Fruit fly (Drosophila melanogaster) whole organism, pupa: ENCODE measurements around the gene Syx1A.

Experiments used
- CG10348 ChIP-seq: fragments of 200-800 bp; sonication (Bioruptor generic); IDR thresholded peaks from 2 replicates; pipeline ENCODE4 v1.3.6; 2022; ENCODE audit warnings: missing biosample characterization, missing genetic modification characterization
- CG12605 ChIP-seq: fragments of 200-800 bp; sonication (Bioruptor generic); IDR thresholded peaks from 2 replicates; pipeline ENCODE4 v1.3.6; 2022; ENCODE audit warnings: missing biosample characterization, missing genetic modification characterization
- CG13204 ChIP-seq: fragments of 200-800 bp; sonication (Bioruptor generic); optimal IDR thresholded peaks from 2 replicates; lab custom pipeline; 2018; ENCODE audit warnings: missing biosample characterization, mild to moderate bottlenecking, missing genetic modification characterization, moderate library complexity
- CG14655 ChIP-seq: fragments of 200-800 bp; sonication (Bioruptor generic); optimal IDR thresholded peaks from 3 replicates; lab custom pipeline; 2017; ENCODE audit warnings: mild to moderate bottlenecking, missing biosample characterization, missing genetic modification reagents, missing genetic modification characterization
- CG15710 ChIP-seq: fragments of 200-800 bp; sonication (Bioruptor generic); optimal IDR thresholded peaks from 2 replicates; lab custom pipeline; 2018; ENCODE audit warnings: missing biosample characterization, mild to moderate bottlenecking, missing genetic modification characterization, moderate library complexity
- CG17806 ChIP-seq: fragments of 200-800 bp; sonication (Bioruptor generic); optimal IDR thresholded peaks from 2 replicates; lab custom pipeline; 2018; ENCODE audit warnings: missing biosample characterization, mild to moderate bottlenecking, missing genetic modification characterization, moderate library complexity
- CG32121 ChIP-seq: fragments of 200-800 bp; sonication (Bioruptor generic); IDR thresholded peaks from 2 replicates; pipeline ENCODE4 v1.3.6; 2022; ENCODE audit warnings: missing biosample characterization, missing genetic modification characterization
- CG34367 ChIP-seq: fragments of 200-800 bp; sonication (Bioruptor generic); optimal IDR thresholded peaks from 2 replicates; lab custom pipeline; 2018; ENCODE audit warnings: missing biosample characterization, mild to moderate bottlenecking, missing genetic modification characterization
- CG4496 ChIP-seq: fragments of 200-800 bp; sonication (Bioruptor generic); IDR thresholded peaks from 3 replicates; pipeline ENCODE4 v1.3.6; 2022; ENCODE audit warnings: missing biosample characterization, missing genetic modification characterization
- CG8159 ChIP-seq: fragments of 200-800 bp; sonication (Bioruptor generic); optimal IDR thresholded peaks from 3 replicates; lab custom pipeline; 2018; ENCODE audit warnings: missing biosample characterization, mild to moderate bottlenecking, missing genetic modification characterization, moderate library complexity
- CG8301 ChIP-seq: fragments of 200-800 bp; sonication (Bioruptor generic); optimal IDR thresholded peaks from 2 replicates; lab custom pipeline; 2018; ENCODE audit warnings: missing biosample characterization, mild to moderate bottlenecking, missing genetic modification characterization
- CG9948 ChIP-seq: fragments of 200-800 bp; sonication (Bioruptor generic); optimal IDR thresholded peaks from 2 replicates; lab custom pipeline; 2018; ENCODE audit warnings: missing biosample characterization, mild to moderate bottlenecking, missing genetic modification characterization, moderate library complexity
- D1 ChIP-seq: fragments of 200-800 bp; sonication (Bioruptor generic); optimal IDR thresholded peaks from 2 replicates; lab custom pipeline; 2018; ENCODE audit warnings: missing biosample characterization, mild to moderate bottlenecking, missing genetic modification characterization, moderate library complexity
- EcR ChIP-seq: fragments of 200-800 bp; sonication (Bioruptor generic); optimal IDR thresholded peaks from 3 replicates; lab custom pipeline; 2019; ENCODE audit warnings: missing biosample characterization, missing genetic modification characterization, mild to moderate bottlenecking, moderate library complexity, missing genetic modification reagents
- Ets98B ChIP-seq: fragments of 200-800 bp; sonication (Bioruptor generic); IDR thresholded peaks from 2 replicates; pipeline ENCODE4 v1.3.6; 2022; ENCODE audit warnings: missing biosample characterization, missing genetic modification characterization
- Pif1A ChIP-seq: fragments of 200-800 bp; sonication (Bioruptor generic); optimal IDR thresholded peaks from 3 replicates; lab custom pipeline; 2016; ENCODE audit warnings: missing biosample characterization, missing genetic modification characterization
- Pif1B ChIP-seq: fragments of 200-800 bp; sonication (Bioruptor generic); optimal IDR thresholded peaks from 3 replicates; lab custom pipeline; 2016; ENCODE audit warnings: missing biosample characterization, missing genetic modification characterization
- Snoo ChIP-seq: fragments of 200-800 bp; sonication (Bioruptor generic); optimal IDR thresholded peaks from 3 replicates; lab custom pipeline; 2017; ENCODE audit warnings: missing biosample characterization, mild to moderate bottlenecking, missing genetic modification characterization, inconsistent platforms
- fd96Ca ChIP-seq: fragments of 200-800 bp; sonication (Bioruptor generic); IDR thresholded peaks from 3 replicates; pipeline ENCODE4 v1.3.6; 2022; ENCODE audit warnings: missing biosample characterization, missing genetic modification characterization
- gl ChIP-seq: fragments of 200-800 bp; sonication (Bioruptor generic); optimal IDR thresholded peaks from 2 replicates; lab custom pipeline; 2018; ENCODE audit warnings: missing biosample characterization, mild to moderate bottlenecking, missing genetic modification characterization
- rn ChIP-seq: fragments of 200-800 bp; sonication (Bioruptor generic); IDR thresholded peaks from 2 replicates; pipeline ENCODE4 v1.3.6; 2022; ENCODE audit warnings: missing biosample characterization, missing genetic modification characterization

The Syx1A gene

DNA sequence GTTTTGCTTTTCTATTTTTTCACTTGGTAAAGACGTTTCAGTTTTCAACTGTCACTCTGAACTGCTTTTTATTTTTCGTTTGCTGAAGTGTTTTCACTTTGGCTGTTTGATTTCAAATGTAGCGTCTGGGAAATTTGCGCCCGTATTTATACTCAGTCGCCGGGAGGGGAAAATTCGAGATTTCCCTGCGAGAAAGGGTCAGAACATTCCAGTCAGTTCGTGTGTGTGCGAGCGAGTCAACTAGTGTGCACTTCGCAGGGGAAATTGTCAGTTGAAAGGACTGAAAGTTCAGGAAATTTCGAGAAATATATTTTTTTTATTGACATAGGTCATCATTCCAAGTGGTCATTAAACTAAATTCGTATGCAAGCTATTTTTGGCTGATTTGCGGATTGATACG, 48.4 kb downstream of the Syx1A start, which contains the start of gene Hsp68:
TSS of gene Hsp68 (minus strand) at position 123 of the 400 bp plus-strand sequence.
- no peak for TF ChIP-seq CG10348 (GFP tag; lab: Robert Waterston, UW)
- no peak for TF ChIP-seq Pif1B (GFP tag; lab: Kevin White, UChicago)
- TF ChIP-seq Ets98B (GFP tag; lab: Robert Waterston, UW): no peak
- TF ChIP-seq gl (tag; lab: Kevin White, UChicago): peak; percentile 1
- TF ChIP-seq CG34367 (tag; lab: Kevin White, UChicago): no peak
- no peak for TF ChIP-seq CG17806 (tag; lab: Kevin White, UChicago)
- TF ChIP-seq fd96Ca: no peak
- TF ChIP-seq CG8159 (tag; lab: Kevin White, UChicago): no peak
- TF ChIP-seq CG12605 (GFP tag; lab: Robert Waterston, UW): no peak
- TF ChIP-seq CG14655: no peak
- no peak for TF ChIP-seq CG4496 (GFP tag; lab: Robert Waterston, UW)
- TF ChIP-seq EcR (GFP tag; lab: Kevin White, UChicago): peak; percentile 88
- TF ChIP-seq CG9948 (tag; lab: Kevin White, UChicago): no peak
- TF ChIP-seq rn: no peak
- peak; percentile 10 for TF ChIP-seq CG15710 (tag; lab: Kevin White, UChicago)
- no peak for TF ChIP-seq D1
- peak; percentile 15; the same call in 1 of the 2 replicates for TF ChIP-seq CG32121
- no peak for TF ChIP-seq CG13204 (GFP tag; lab: Kevin White, UChicago)
- no peak for TF ChIP-seq Pif1A (GFP tag; lab: Kevin White, UChicago)
- TF ChIP-seq CG8301 (tag; lab: Kevin White, UChicago): no peak
- TF ChIP-seq Snoo (tag; lab: Kevin White, UChicago): no peak
- TF ChIP-seq, all 21 proteins: peak for 4

DNA sequence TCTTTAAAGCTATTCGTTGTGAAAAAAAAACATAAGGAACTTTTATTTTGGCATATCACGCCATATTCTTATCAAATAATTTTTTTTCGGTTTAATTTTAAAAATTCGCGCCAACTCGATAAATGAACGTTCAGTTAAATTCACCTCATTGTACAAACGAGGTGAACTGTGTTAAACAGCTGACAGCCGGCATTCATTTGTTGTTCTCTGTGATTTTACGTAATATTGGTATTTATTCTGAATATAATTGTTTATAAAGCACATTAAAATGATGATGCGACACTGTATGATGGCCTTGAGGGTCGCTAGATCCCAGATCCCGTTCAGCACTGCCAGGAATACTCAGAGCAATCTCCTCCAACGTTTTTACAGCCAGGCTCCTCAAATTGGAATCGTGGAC, 51.3 kb downstream of the Syx1A start, which contains the start of gene CG6000:
TSS of gene CG6000 (plus strand) at position 165 of the 400 bp plus-strand sequence.
- TF ChIP-seq CG13204 (GFP tag; lab: Kevin White, UChicago) (no peak), CG32121 (no peak), Pif1A (GFP tag; lab: Kevin White, UChicago) (no peak)

DNA sequence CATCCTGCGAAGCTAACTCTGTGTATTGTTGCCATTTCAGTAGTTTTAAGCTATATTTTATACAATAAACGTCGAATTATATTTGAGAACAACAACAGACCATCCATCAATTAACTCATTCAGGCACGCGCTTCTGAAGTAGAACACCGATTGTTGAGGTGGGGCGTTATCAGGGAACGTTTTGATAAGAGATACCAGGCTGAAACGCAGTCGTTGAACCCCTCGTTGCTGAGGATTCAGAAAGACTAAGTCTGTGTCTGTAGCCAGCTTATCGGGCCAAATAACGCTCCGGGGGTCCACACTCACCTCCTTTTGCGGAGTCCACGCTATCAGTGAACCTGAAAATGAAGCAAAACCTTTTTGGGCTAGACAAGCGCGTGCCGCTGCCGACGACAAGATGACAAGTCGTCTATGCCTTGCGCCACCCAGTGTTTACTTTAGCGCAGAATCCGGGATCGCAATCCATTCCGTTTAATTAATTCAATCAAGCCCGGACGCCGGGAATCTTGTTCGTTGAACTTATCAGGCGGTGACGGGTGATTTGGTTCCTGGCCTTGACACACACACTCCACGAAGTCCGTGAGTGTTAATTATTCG, 52.0 kb downstream of the Syx1A start:
- TF ChIP-seq CG15710 (tag; lab: Kevin White, UChicago) (no peak), CG8159 (tag; lab: Kevin White, UChicago) (no peak), CG13204 (GFP tag; lab: Kevin White, UChicago) (no peak), Ets98B (GFP tag; lab: Robert Waterston, UW) (peak; percentile 76), CG10348 (GFP tag; lab: Robert Waterston, UW) (no peak), CG12605 (GFP tag; lab: Robert Waterston, UW) (no peak), EcR (GFP tag; lab: Kevin White, UChicago) (peak; percentile 89), Pif1B (GFP tag; lab: Kevin White, UChicago) (no peak)
